Worm (Caenorhabditis elegans): ENCODE data around the gene npp-16.

Gene npp-16

ce11 chrIII:11935948-11936280 is 20.2 kb downstream of the npp-16 start (continued):
- TF ChIP-seq Y116A8C.19 (tag; optimal IDR thresholded peaks at IDR 0.05; ENCODE audit: borderline replicate concordance): no peak

ce11 chrIII:11936668-11937276 is 21.0 kb downstream of the npp-16 start:
- TF ChIP-seq egl-27 (tag; optimal IDR thresholded peaks at IDR 0.05) (no peak), nhr-47 (tag; optimal IDR thresholded peaks at IDR 0.05) (peak; percentile 29), nhr-76 (tag; optimal IDR thresholded peaks at IDR 0.05) (no peak), lin-14 (GFP tag; optimal IDR thresholded peaks at IDR 0.05) (peak; percentile 34), dpl-1 (GFP tag; optimal IDR thresholded peaks at IDR 0.05) (no peak), rnt-1 (tag; optimal IDR thresholded peaks at IDR 0.05) (peak; percentile 24), nhr-71 (tag; optimal IDR thresholded peaks at IDR 0.05) (peak; percentile 30), tbx-2 (tag; optimal IDR thresholded peaks at IDR 0.05) (peak; percentile 25), ztf-11 (tag; optimal IDR thresholded peaks at IDR 0.05) (no peak), zag-1 (tag; optimal IDR thresholded peaks at IDR 0.05) (no peak), fkh-8 (tag; optimal IDR thresholded peaks at IDR 0.05) (peak; percentile 39), xbp-1 (tag; optimal IDR thresholded peaks at IDR 0.05) (peak; percentile 2), jun-1 (tag; optimal IDR thresholded peaks at IDR 0.05) (no peak), hlh-17 (GFP tag; optimal IDR thresholded peaks at IDR 0.05; ENCODE audit: borderline replicate concordance) (no peak), efl-1 (optimal IDR thresholded peaks at IDR 0.05) (no peak), efl-1 (GFP tag; optimal IDR thresholded peaks at IDR 0.05 in 1 of 2) (peak in 1 of 2 experiments; percentile 91), dsc-1 (tag; optimal IDR thresholded peaks at IDR 0.05) (peak; percentile 6), lsy-2 (tag; optimal IDR thresholded peaks at IDR 0.05) (no peak), ama-1 (optimal IDR thresholded peaks at IDR 0.05) (no peak)

ce11 chrIII:11937911-11938310 is 22.2 kb downstream of the npp-16 start:
- TF ChIP-seq rnt-1 (tag; optimal IDR thresholded peaks at IDR 0.05) (peak; percentile 45), lin-14 (GFP tag; optimal IDR thresholded peaks at IDR 0.05) (peak; percentile 50), snu-23 (GFP tag; optimal IDR thresholded peaks at IDR 0.05) (peak; percentile 19), pax-3 (tag; optimal IDR thresholded peaks at IDR 0.05) (no peak), tbx-2 (tag; optimal IDR thresholded peaks at IDR 0.05) (peak; percentile 14), nhr-71 (tag; optimal IDR thresholded peaks at IDR 0.05) (peak; percentile 50), dsc-1 (tag; optimal IDR thresholded peaks at IDR 0.05) (peak; percentile 20), nhr-47 (tag; optimal IDR thresholded peaks at IDR 0.05) (no peak), lsy-2 (tag; optimal IDR thresholded peaks at IDR 0.05) (peak; percentile 14 to 42)

ce11 chrIII:11938525-11938924 is 22.8 kb downstream of the npp-16 start:
- TF ChIP-seq nhr-20 (tag; optimal IDR thresholded peaks at IDR 0.05) (no peak), nhr-76 (tag; optimal IDR thresholded peaks at IDR 0.05) (no peak), swsn-7 (tag; optimal IDR thresholded peaks at IDR 0.05) (no peak), efl-1 (optimal IDR thresholded peaks at IDR 0.05) (no peak), efl-1 (GFP tag; optimal IDR thresholded peaks at IDR 0.05 in 1 of 2) (no peak), fkh-10 (GFP tag; optimal IDR thresholded peaks at IDR 0.05) (no peak), lir-3 (tag; optimal IDR thresholded peaks at IDR 0.05; ENCODE audit: poor library complexity) (no peak), sox-4 (tag; optimal IDR thresholded peaks at IDR 0.05) (no peak), egl-27 (tag; optimal IDR thresholded peaks at IDR 0.05) (no peak), dpl-1 (GFP tag; optimal IDR thresholded peaks at IDR 0.05) (no peak), pag-3 (tag; optimal IDR thresholded peaks at IDR 0.05; ENCODE audit: borderline replicate concordance, insufficient read depth) (no peak), skn-1 (tag; optimal IDR thresholded peaks at IDR 0.05) (no peak), ceh-63 (GFP tag; optimal IDR thresholded peaks at IDR 0.05) (no peak), lin-39 (tag; optimal IDR thresholded peaks at IDR 0.05) (no peak)

- TF ChIP-seq lsy-2 (tag; optimal IDR thresholded peaks at IDR 0.05) (peak in 1 of 2 experiments; percentile 2), C04F5.9 (tag; optimal IDR thresholded peaks at IDR 0.05) (peak; percentile 97)
These were observed 23.5 kb downstream of the npp-16 start for ce11 chrIII:11939238-11939637.

Measured in whole organism, L1 larva.